Fruit fly (Drosophila melanogaster): Measurements from ENCODE around the gene RpL7-like.

The RpL7-like gene

DNA sequence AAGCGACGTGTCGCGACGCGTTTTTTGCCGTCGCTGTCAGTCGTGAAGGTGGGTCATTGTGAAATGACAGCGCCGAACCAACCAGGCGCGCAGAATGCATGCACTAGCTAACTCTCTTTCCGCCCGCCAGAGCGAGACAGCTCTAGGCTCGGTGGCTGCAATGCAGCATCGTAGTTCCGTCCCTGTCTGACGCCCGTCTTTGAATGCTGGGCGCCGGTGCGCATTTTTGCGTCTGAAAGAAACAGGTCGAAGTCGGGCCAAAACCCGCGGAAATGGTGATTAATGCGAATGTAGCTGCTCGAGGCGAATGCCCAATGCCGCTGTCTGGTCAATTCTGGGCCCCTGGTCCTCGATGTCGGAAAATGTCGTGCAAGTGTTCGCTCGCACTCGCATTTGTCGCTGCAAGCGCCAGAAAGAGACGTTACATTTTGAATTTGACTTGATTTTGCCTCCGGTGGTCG, 48.8 kb upstream of the RpL7-like start (continued):
- TF ChIP-seq gro (GFP tag; optimal IDR thresholded peaks at IDR 0.05) = peak; percentile 85
- TF ChIP-seq gsb-n (tag; optimal IDR thresholded peaks at IDR 0.05) = peak; percentile 19
- TF ChIP-seq CHES-1-like (GFP tag; optimal IDR thresholded peaks at IDR 0.05) = peak; percentile 45
- peak; percentile 90 for TF ChIP-seq Kr (GFP tag; optimal IDR thresholded peaks at IDR 0.05)
- TF ChIP-seq CG1647 (GFP tag; optimal IDR thresholded peaks at IDR 0.05) = peak; percentile 24
- peak; percentile 92 for TF ChIP-seq chn (GFP tag; optimal IDR thresholded peaks at IDR 0.05)
- 0 out of 4 replicates have a peak, but pooled peaks have one; percentile 15 for TF ChIP-seq Gug (GFP tag; IDR thresholded peaks at IDR 0.05)
- no peak for TF ChIP-seq CG1602 (GFP tag; optimal IDR thresholded peaks at IDR 0.05)
- no peak for TF ChIP-seq lola (GFP tag; optimal IDR thresholded peaks at IDR 0.05)
- no peak for TF ChIP-seq Dip2 (GFP tag; IDR thresholded peaks at IDR 0.05)
- TF ChIP-seq CG3726 (GFP tag; IDR thresholded peaks at IDR 0.05) = no peak
- peak; percentile 100 for TF ChIP-seq CG8359 (GFP tag; optimal IDR thresholded peaks at IDR 0.05; ENCODE audit: borderline replicate concordance)
- TF ChIP-seq BEAF-32 (GFP tag; optimal IDR thresholded peaks at IDR 0.05) = peak; percentile 11
- no peak for TF ChIP-seq CG4360 (GFP tag; IDR thresholded peaks at IDR 0.05)
- TF ChIP-seq Ptx1 (GFP tag; IDR thresholded peaks at IDR 0.05) = no peak
- peak; percentile 51 for TF ChIP-seq Dad (GFP tag; optimal IDR thresholded peaks at IDR 0.05)
- TF ChIP-seq Hand (GFP tag; optimal IDR thresholded peaks at IDR 0.05) = peak; percentile 66
- TF ChIP-seq nau (GFP tag; optimal IDR thresholded peaks at IDR 0.05) = peak; percentile 84
- peak; percentile 56 for TF ChIP-seq CG4328 (GFP tag; optimal IDR thresholded peaks at IDR 0.05)
- TF ChIP-seq seq (GFP tag; IDR thresholded peaks at IDR 0.05) = no peak
- TF ChIP-seq bsh (GFP tag; optimal IDR thresholded peaks at IDR 0.05) = peak; percentile 38 to 75
- peak; percentile 32 for TF ChIP-seq CG8924 (tag; optimal IDR thresholded peaks at IDR 0.05)
- no peak for TF ChIP-seq crp (GFP tag; optimal IDR thresholded peaks at IDR 0.05)
- peak; percentile 5 for TF ChIP-seq grn (GFP tag; optimal IDR thresholded peaks at IDR 0.05)
- TF ChIP-seq wor (GFP tag; IDR thresholded peaks at IDR 0.05) = no peak
- TF ChIP-seq MESR4 (GFP tag; optimal IDR thresholded peaks at IDR 0.05) = peak; percentile 32
- TF ChIP-seq CG12391 (tag; optimal IDR thresholded peaks at IDR 0.05) = peak; percentile 24
- TF ChIP-seq Bteb2 (GFP tag; optimal IDR thresholded peaks at IDR 0.05) = peak; percentile 18
- TF ChIP-seq D19A (tag; optimal IDR thresholded peaks at IDR 0.05) = peak; percentile 16
- peak; percentile 65 for TF ChIP-seq CG1603 (tag; optimal IDR thresholded peaks at IDR 0.05)
- peak in 1 of 2 experiments; percentile 94 for TF ChIP-seq Hr78 (GFP tag; optimal IDR thresholded peaks at IDR 0.05)
- TF ChIP-seq CrebB (tag; optimal IDR thresholded peaks at IDR 0.05) = peak; percentile 74
- TF ChIP-seq Bdp1 (GFP tag; optimal IDR thresholded peaks at IDR 0.05) = peak; percentile 14
- TF ChIP-seq CG7839 (tag; optimal IDR thresholded peaks at IDR 0.05) = peak; percentile 59
- TF ChIP-seq CG31441 (GFP tag; IDR thresholded peaks at IDR 0.05) = no peak
- TF ChIP-seq wdn (GFP tag; IDR thresholded peaks at IDR 0.05) = no peak
- TF ChIP-seq Xrp1 (GFP tag; IDR thresholded peaks at IDR 0.05) = no peak
- TF ChIP-seq CG10321 (GFP tag; IDR thresholded peaks at IDR 0.05) = no peak
- peak; percentile 16 for TF ChIP-seq Camta (GFP tag; optimal IDR thresholded peaks at IDR 0.05)
- TF ChIP-seq CG30431 (GFP tag; optimal IDR thresholded peaks at IDR 0.05) = no peak
- peak; percentile 50 for TF ChIP-seq CG6813 (GFP tag; optimal IDR thresholded peaks at IDR 0.05)
- no peak for TF ChIP-seq CG11560 (tag; IDR thresholded peaks at IDR 0.05)
- TF ChIP-seq D19B (GFP tag; optimal IDR thresholded peaks at IDR 0.05) = no peak
- TF ChIP-seq bigmax (GFP tag; optimal IDR thresholded peaks at IDR 0.05) = no peak
- TF ChIP-seq Eip74EF (GFP tag; optimal IDR thresholded peaks at IDR 0.05) = peak in 1 of 2 experiments; percentile 89
- peak; percentile 57 for TF ChIP-seq CG12155 (GFP tag; optimal IDR thresholded peaks at IDR 0.05)
- peak; percentile 24 for TF ChIP-seq odd (GFP tag; optimal IDR thresholded peaks at IDR 0.05)
- peak in 1 of 3 experiments; percentile 97 for TF ChIP-seq Stat92E (GFP tag; optimal IDR thresholded peaks at IDR 0.05)
- TF ChIP-seq CG13424 (tag; optimal IDR thresholded peaks at IDR 0.05) = peak; percentile 19

Data from whole organism, embryonic.